Worm (Caenorhabditis elegans) whole organism, late embryonic: ENCODE results near the gene ppat-1.

Experiments
- K09A11.1 ChIP-seq: sonication (generic microtip); optimal IDR thresholded peaks from 2 replicates; lab custom pipeline; 2017; ENCODE audit warnings: antibody characterized with exemption, mild to moderate bottlenecking, missing genetic modification characterization, missing compliant biosample characterization; ENCODE audit not compliant: insufficient read depth
- ama-1 ChIP-seq: fragments of 150-350 bp; optimal IDR thresholded peaks from 2 replicates; lab custom pipeline; 2014
- ceh-2 ChIP-seq: sonication (generic microtip); optimal IDR thresholded peaks from 2 replicates; lab custom pipeline; 2016; ENCODE audit warnings: missing genotype, missing genetic modification characterization, missing compliant biosample characterization
- dmd-4 ChIP-seq: sonication (generic microtip); optimal IDR thresholded peaks from 2 replicates; lab custom pipeline; 2016; ENCODE audit warnings: borderline replicate concordance, missing genetic modification characterization, missing compliant biosample characterization
- ets-4 ChIP-seq: sonication (generic microtip); optimal IDR thresholded peaks from 2 replicates; lab custom pipeline; 2016; ENCODE audit warnings: missing genetic modification characterization, missing compliant biosample characterization
- fkh-10 ChIP-seq: fragments of 150-350 bp; optimal IDR thresholded peaks from 2 replicates; lab custom pipeline; 2014; ENCODE audit warnings: missing biosample characterization, missing genetic modification reagents, missing genetic modification characterization
- nfya-1 ChIP-seq: sonication (generic microtip); optimal IDR thresholded peaks from 2 replicates; lab custom pipeline; 2017; ENCODE audit warnings: missing genetic modification characterization, mild to moderate bottlenecking, missing compliant biosample characterization, antibody characterized with exemption, moderate library complexity
- nhr-11 ChIP-seq: fragments of 150-350 bp; optimal IDR thresholded peaks from 2 replicates; lab custom pipeline; 2014; ENCODE audit warnings: missing biosample characterization, missing genetic modification characterization
- sox-4 ChIP-seq: sonication (generic microtip); optimal IDR thresholded peaks from 2 replicates; lab custom pipeline; 2017; ENCODE audit warnings: mild to moderate bottlenecking, missing genetic modification characterization, inconsistent platforms, missing compliant biosample characterization
- tbx-2 ChIP-seq: sonication (generic microtip); optimal IDR thresholded peaks from 2 replicates; lab custom pipeline; 2016; ENCODE audit warnings: missing genetic modification characterization, missing compliant biosample characterization
- unc-86 ChIP-seq: sonication (generic microtip); optimal IDR thresholded peaks from 2 replicates; lab custom pipeline; 2016; ENCODE audit warnings: missing genetic modification characterization, missing compliant biosample characterization

ce11 chrIII:4705207-4705606 lies 16.1 kb downstream of the ppat-1 start, which contains the start of gene pgap-2:
- TF ChIP-seq dmd-4 (tag; lab: Kevin White, UChicago) (no peak), nfya-1 (tag; lab: Kevin White, UChicago) (no peak), ets-4 (no peak), K09A11.1 (no peak), ama-1 (lab: Kevin White, UChicago) (no peak), nhr-11 (no peak), tbx-2 (tag; lab: Kevin White, UChicago) (no peak), sox-4 (no peak), unc-86 (tag; lab: Kevin White, UChicago) (no peak), ceh-2 (tag; lab: Kevin White, UChicago) (no peak), fkh-10 (GFP tag; lab: Kevin White, UChicago) (no peak)
